Fruit fly (Drosophila melanogaster): ENCODE data around the gene Dus1.

dm6 chr2L:252174-252573, 19.4 kb downstream of the Dus1 start, which contains the start of gene Rpp30:
- TF ChIP-seq fd96Ca (GFP tag; IDR thresholded peaks at IDR 0.05) = no peak
- TF ChIP-seq CG12605 (GFP tag; IDR thresholded peaks at IDR 0.05) = no peak
- TF ChIP-seq CG17806 (tag; optimal IDR thresholded peaks at IDR 0.05) = no peak
- no peak for TF ChIP-seq CG32121 (GFP tag; IDR thresholded peaks at IDR 0.05)
